Worm (Caenorhabditis elegans) whole organism, midembryonic: ENCODE measurements around the gene col-125.
"Not testable (repeated sequence)": the region's sequence is repeated elsewhere in the genome, so short reads cannot be mapped to it uniquely, and the experiment has no call there.

Experiments
- T22C8.4 ChIP-seq: fragments of 200-800 bp; sonication (Bioruptor generic); IDR thresholded peaks from 2 replicates; pipeline ENCODE4 v1.3.6; 2022; ENCODE audit warnings: missing genetic modification characterization, missing compliant biosample characterization
- cog-1 ChIP-seq: sonication (generic microtip); optimal IDR thresholded peaks from 2 replicates; lab custom pipeline; 2016; ENCODE audit warnings: missing genetic modification characterization, missing compliant biosample characterization
- flt-1 ChIP-seq: fragments of 200-800 bp; sonication (Bioruptor generic); IDR thresholded peaks from 2 replicates; pipeline ENCODE4 v1.3.6; 2022; ENCODE audit warnings: missing genetic modification characterization, missing compliant biosample characterization
- klf-2 ChIP-seq: fragments of 200-800 bp; sonication (Bioruptor generic); conservative IDR thresholded peaks from 2 replicates; pipeline ENCODE4 v1.3.6; 2022; ENCODE audit warnings: missing genetic modification reagents, missing genetic modification characterization, missing compliant biosample characterization
- med-1 ChIP-seq: sonication (generic microtip); optimal IDR thresholded peaks from 2 replicates; lab custom pipeline; 2017; ENCODE audit warnings: missing genetic modification characterization, mild to moderate bottlenecking, missing compliant biosample characterization, antibody characterized with exemption, missing genetic modification reagents; ENCODE audit not compliant: insufficient read depth
- ref-1 ChIP-seq: fragments of 200-800 bp; sonication (Bioruptor generic); conservative IDR thresholded peaks from 2 replicates; pipeline ENCODE4 v1.3.6; 2022; ENCODE audit warnings: missing genetic modification reagents, missing genetic modification characterization, missing compliant biosample characterization
- tab-1 ChIP-seq: fragments of 200-800 bp; sonication (Bioruptor generic); IDR thresholded peaks from 2 replicates; pipeline ENCODE4 v1.3.6; 2022; ENCODE audit warnings: missing genetic modification characterization, missing compliant biosample characterization
- ztf-23 ChIP-seq: fragments of 200-800 bp; sonication (Bioruptor generic); IDR thresholded peaks from 2 replicates; pipeline ENCODE4 v1.3.6; 2022; ENCODE audit warnings: missing genetic modification reagents, missing genetic modification characterization, missing compliant biosample characterization
- ztf-29 ChIP-seq: fragments of 200-800 bp; sonication (Bioruptor generic); IDR thresholded peaks from 2 replicates; pipeline ENCODE4 v1.3.6; 2022; ENCODE audit warnings: missing genetic modification reagents, missing genetic modification characterization, missing compliant biosample characterization

The col-125 gene

DNA sequence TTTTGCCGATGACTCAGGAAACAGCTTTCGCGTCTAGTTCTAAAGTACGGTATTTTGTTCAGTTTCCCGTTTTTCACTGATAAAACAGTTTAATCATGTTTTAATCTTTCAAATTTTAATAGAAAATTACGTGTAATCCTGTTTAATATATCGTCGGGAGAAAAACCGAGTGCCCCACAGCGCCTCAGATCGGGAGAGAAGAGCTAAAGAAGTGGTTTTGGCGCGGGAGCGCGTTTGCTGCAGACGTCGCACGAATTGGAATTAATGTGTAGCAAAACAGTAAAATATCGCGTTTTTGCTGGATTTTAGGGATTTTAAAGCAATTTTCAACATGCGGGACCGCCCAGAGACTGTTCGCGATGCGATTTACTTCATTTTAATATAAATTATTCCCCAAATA is 24.6 kb upstream of the col-125 start:
- peak; percentile 70; the same call in 1 of the 2 replicates for TF ChIP-seq ztf-23 (GFP tag; lab: Robert Waterston, UW)
- peak; percentile 72 for TF ChIP-seq klf-2 (GFP tag; lab: Robert Waterston, UW)
- TF ChIP-seq flt-1 (GFP tag; lab: Robert Waterston, UW): 0 out of 2 replicates have a peak, but pooled peaks have one; percentile 58

DNA sequence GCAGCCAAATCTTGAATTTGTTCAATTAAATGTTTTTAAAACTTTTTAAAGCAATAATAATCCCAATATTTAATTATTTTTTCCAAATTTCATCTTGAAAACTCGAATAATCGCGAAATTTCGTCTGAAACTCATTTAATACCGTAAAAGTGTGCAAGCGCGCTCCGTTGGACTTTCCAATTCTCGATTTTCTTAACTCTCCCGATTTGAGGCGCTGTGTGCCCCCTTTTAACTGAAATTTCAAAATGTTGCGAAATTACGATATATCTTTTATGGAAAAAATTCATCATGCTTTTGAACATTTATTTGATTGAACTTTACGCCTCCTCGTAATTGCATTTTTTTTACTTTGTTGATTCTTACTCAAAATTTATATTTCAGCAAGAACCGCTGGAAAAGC is 22.9 kb upstream of the col-125 start, which contains the start of gene R07H5.11:
TSS of gene R07H5.11 (plus strand) at position 380 of the 400 bp plus-strand sequence.
- TF ChIP-seq T22C8.4; ztf-29; ref-1 (GFP tag; lab: Robert Waterston, UW): not testable (repeated sequence)

DNA sequence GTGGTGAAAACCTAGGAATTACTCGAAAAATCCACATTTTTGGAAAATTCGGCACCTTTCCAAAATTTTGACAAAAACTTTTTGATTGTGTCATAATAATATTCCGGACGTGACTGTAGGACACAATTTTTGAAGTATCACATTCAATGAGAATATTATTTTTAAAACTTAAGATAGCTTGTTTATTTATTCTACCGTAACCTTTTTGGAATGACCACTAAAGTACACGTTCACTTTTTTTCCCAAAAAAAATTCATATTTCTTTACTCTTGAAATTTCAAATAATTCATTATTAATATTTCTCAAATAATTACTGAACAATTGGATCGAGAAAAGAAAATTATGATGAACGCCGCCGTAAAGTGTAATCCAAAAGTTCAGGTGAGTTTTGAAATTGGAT is 18.1 kb upstream of the col-125 start, which contains the start of gene R07H5.9:
TSS of gene R07H5.9 (plus strand) at position 301 of the 400 bp plus-strand sequence.
- TF ChIP-seq T22C8.4 (no peak), flt-1 (GFP tag; lab: Robert Waterston, UW) (no peak), ztf-29 (no peak), ref-1 (GFP tag; lab: Robert Waterston, UW) (no peak), cog-1 (no peak), tab-1 (GFP tag; lab: Robert Waterston, UW) (no peak), ztf-23 (GFP tag; lab: Robert Waterston, UW) (no peak), med-1 (no peak), klf-2 (GFP tag; lab: Robert Waterston, UW) (no peak)

DNA sequence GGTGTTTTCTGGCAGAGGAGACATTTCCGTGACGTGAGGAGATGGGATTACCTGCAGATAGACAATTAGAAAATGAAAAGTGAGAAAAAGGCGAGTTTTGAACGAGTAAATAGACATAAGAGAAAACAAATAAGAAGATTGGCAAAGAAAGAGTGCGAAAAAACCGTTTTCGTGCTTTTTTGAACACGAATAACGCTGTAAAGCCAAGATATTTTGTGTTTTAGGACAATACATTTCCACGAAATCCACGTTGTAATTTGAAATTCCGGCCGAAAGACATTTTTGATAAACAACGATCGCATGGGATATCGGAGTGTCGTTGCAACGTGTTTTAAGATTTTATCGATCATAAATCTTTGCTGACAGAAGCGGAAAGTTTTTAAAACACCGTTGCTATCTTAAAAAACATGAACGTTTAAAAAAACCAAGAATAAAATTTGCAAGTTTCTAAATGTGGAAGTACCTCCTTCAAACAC is 14.5 kb upstream of the col-125 start, which contains the start of gene adk-1:
TSS of gene adk-1 (minus strand) at position 51 of the 476 bp plus-strand sequence.
- no peak for TF ChIP-seq tab-1 (GFP tag; lab: Robert Waterston, UW)
- no peak for TF ChIP-seq ztf-23 (GFP tag; lab: Robert Waterston, UW)
- no peak for TF ChIP-seq flt-1 (GFP tag; lab: Robert Waterston, UW)

DNA sequence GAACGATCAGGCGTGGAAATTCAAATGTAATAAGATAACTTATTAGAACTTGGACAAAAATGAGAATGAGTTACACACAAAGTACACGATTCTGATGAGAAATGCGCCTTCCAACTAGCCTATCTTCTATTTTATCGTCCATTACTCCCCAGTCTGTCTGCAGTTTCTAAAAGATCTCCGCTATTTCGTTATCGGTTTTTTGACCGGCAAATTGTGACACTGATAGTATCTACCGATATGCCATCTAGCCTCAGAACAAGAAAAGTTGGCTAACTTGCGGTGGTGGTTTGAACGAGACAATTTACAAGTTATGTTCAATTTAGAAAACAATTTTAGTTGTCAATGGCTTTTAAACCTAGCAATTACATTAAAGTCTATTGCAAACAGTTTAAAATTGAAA is 13.8 kb upstream of the col-125 start:
- TF ChIP-seq flt-1 (GFP tag; lab: Robert Waterston, UW): no peak

DNA sequence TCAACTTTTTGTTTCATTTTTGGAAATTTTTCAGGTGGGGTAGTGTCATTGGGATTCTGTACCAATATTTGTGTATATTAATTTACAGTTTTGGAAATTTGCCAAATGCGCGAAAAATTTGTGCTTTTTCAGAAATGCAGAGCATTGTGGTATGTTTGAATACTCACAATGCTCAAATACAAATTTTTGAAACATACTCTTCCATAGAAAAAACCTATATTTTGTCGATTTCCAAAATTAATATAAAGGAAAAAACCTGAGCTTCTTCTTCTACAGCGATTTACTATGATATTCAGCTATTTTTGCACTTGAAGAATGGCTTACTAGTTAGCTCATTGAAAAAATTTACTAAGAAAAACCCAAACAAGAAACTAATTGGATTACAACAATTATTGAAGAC is 12.3 kb upstream of the col-125 start:
- TF ChIP-seq tab-1 (GFP tag; lab: Robert Waterston, UW) (no peak), klf-2 (GFP tag; lab: Robert Waterston, UW) (no peak), med-1 (no peak), ztf-23 (GFP tag; lab: Robert Waterston, UW) (no peak), T22C8.4 (no peak), ref-1 (GFP tag; lab: Robert Waterston, UW) (no peak), flt-1 (GFP tag; lab: Robert Waterston, UW) (no peak), cog-1 (no peak), ztf-29 (no peak)

DNA sequence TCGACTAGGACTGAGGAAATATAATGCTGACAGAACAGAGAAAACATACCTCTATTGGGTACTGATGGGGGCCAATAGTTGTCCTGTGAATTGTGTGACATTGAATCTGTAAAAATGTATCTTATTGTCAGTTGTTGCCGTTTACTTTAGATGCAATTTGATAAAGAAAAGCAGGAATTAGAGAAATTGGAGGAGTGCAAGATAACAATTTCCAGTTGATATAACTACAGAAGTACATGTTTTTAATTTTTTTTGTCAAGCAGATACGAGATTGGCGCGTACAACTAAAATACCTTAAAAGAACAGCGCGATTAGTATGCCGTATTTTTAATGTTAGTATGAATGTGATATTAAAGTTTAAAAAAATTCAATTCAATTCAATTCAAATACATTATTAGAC is 7.3 kb upstream of the col-125 start, which contains the start of gene zip-6:
TSS of gene zip-6 (minus strand) at position 101 of the 400 bp plus-strand sequence.
- TF ChIP-seq ref-1 (GFP tag; lab: Robert Waterston, UW): no peak
- no peak for TF ChIP-seq ztf-23 (GFP tag; lab: Robert Waterston, UW)
- no peak for TF ChIP-seq T22C8.4
- TF ChIP-seq cog-1: no peak

DNA sequence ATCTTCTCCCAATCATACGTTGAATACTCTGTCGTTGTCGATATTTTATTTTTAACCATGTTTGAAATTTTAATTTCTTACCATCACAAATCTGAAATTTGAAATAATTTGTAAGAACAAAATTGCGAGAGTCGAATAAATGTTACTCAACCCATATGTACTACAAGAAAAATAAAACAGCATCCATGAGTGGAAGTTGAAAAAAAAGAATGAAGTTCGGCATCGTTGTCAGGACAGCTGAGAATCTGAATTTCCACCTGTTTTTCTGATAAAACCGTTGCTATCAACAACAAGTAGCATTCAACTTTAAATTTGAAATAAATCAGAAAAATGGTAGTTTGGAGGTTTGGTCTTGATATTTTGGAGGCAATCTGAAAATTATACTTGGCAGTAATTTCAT is 1.4 kb upstream of the col-125 start, which contains the start of gene C29F4.3:
TSS of gene C29F4.3 (minus strand) at position 101 of the 400 bp plus-strand sequence.
- TF ChIP-seq ztf-29 (no peak), klf-2 (GFP tag; lab: Robert Waterston, UW) (no peak), med-1 (no peak), ref-1 (GFP tag; lab: Robert Waterston, UW) (no peak), T22C8.4 (no peak), cog-1 (no peak), flt-1 (GFP tag; lab: Robert Waterston, UW) (no peak), tab-1 (GFP tag; lab: Robert Waterston, UW) (no peak)

DNA sequence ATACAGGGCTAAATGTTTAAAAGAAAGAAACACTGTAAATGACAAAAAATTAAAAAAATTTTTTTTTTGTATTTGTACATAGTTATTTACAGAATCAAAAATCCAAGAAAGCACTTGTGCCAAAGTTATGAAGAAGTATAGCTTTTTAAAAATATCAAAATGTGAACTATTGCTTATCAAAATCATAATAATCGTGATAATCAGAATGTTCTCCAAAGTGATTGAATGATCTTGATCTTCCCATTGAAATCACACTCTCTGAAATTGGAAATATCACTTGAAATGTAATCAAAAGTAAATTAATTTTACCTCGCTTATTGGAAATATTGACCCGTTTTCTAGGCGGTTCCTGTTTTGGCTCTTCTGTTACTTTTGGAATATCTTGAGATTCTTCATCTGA is 1.2 kb downstream of the col-125 start:
- TF ChIP-seq klf-2 (GFP tag; lab: Robert Waterston, UW) (no peak), ztf-23 (GFP tag; lab: Robert Waterston, UW) (no peak), T22C8.4 (no peak)

DNA sequence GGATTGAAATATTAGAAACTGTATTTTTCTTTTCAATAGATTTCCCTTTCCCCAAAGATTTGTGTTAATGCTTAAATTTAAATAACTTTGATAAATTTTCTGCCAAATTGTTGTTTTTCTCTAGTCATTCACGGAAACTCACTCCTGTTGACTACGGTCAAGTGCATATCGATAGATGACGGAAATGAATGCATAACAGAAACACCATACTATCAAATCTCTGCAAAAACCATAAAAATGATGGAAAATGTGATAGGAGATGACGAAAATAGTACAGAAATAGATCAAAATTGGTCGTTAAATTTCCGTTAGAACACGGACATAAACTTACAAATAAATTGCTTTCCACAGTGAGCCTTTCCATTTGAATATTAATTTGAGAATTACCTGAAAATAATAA is 3.7 kb downstream of the col-125 start:
- no peak for TF ChIP-seq cog-1
- TF ChIP-seq tab-1 (GFP tag; lab: Robert Waterston, UW): no peak
- no peak for TF ChIP-seq med-1
- no peak for TF ChIP-seq flt-1 (GFP tag; lab: Robert Waterston, UW)
- no peak for TF ChIP-seq T22C8.4
- no peak for TF ChIP-seq ref-1 (GFP tag; lab: Robert Waterston, UW)
- no peak for TF ChIP-seq ztf-29
- no peak for TF ChIP-seq klf-2 (GFP tag; lab: Robert Waterston, UW)
- no peak for TF ChIP-seq ztf-23 (GFP tag; lab: Robert Waterston, UW)

DNA sequence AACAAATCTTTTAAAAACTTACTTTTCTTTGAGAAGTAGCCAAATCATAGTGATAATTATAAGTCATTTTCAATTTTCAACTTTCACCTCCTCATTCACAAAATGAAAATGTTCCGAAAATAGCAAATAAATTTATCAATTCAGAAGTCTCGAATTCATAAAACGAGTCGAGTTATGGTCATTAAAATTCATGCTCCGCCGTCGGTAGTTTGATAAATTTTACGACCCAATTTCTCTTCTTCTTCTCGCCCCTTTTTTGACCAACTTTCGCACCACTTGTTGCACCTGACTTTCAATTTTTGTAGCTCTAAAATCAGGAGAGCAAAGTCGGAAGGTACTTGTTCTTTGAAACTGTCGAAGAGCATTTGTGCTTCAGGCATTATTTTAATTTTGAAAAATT is 4.8 kb downstream of the col-125 start, which contains the start of gene best-7:
TSS of gene best-7 (minus strand) at position 239 of the 400 bp plus-strand sequence.
- TF ChIP-seq ztf-23 (GFP tag; lab: Robert Waterston, UW) (no peak), flt-1 (GFP tag; lab: Robert Waterston, UW) (no peak), ztf-29 (no peak), med-1 (no peak), klf-2 (GFP tag; lab: Robert Waterston, UW) (no peak)
